Fruit fly (Drosophila melanogaster) whole organism, embryonic: ENCODE results near the gene Rpp14a.

ENCODE experiments used
- ATbp ChIP-seq: fragments of 200-800 bp; sonication (Bioruptor generic); optimal IDR thresholded peaks from 2 replicates; lab custom pipeline; 2017; ENCODE audit warnings: missing biosample characterization, mild to moderate bottlenecking, missing genetic modification characterization, missing genetic modification reagents
- BtbVII ChIP-seq: fragments of 200-800 bp; sonication (Bioruptor generic); optimal IDR thresholded peaks from 3 replicates; lab custom pipeline; 2017; ENCODE audit warnings: missing biosample characterization, mild to moderate bottlenecking, missing genetic modification characterization
- CG11695 ChIP-seq: fragments of 200-800 bp; sonication (Bioruptor generic); IDR thresholded peaks from 3 replicates; pipeline ENCODE4 v1.3.6; 2022; ENCODE audit warnings: missing biosample characterization, missing genetic modification characterization
- CG12071 ChIP-seq: fragments of 200-800 bp; sonication (Bioruptor generic); optimal IDR thresholded peaks from 3 replicates; lab custom pipeline; 2018; ENCODE audit warnings: missing biosample characterization, mild to moderate bottlenecking, missing genetic modification characterization
- CG13287 ChIP-seq: fragments of 200-800 bp; sonication (Bioruptor generic); IDR thresholded peaks from 2 replicates; pipeline ENCODE4 v1.3.6; 2022; ENCODE audit warnings: missing biosample characterization, missing genetic modification characterization; ENCODE audit not compliant: partially characterized antibody
- CG15514 ChIP-seq: fragments of 200-800 bp; sonication (Bioruptor generic); optimal IDR thresholded peaks from 3 replicates; lab custom pipeline; 2017; ENCODE audit warnings: missing biosample characterization, missing genetic modification characterization, mild to moderate bottlenecking, moderate library complexity, missing genetic modification reagents
- CG16779 ChIP-seq: fragments of 200-800 bp; sonication (Bioruptor generic); IDR thresholded peaks from 2 replicates; pipeline ENCODE4 v1.3.6; 2022; ENCODE audit warnings: missing biosample characterization, missing genetic modification characterization
- CG17612 ChIP-seq: fragments of 200-800 bp; sonication (Bioruptor generic); IDR thresholded peaks from 2 replicates; pipeline ENCODE4 v1.3.6; 2022; ENCODE audit warnings: missing biosample characterization, missing genetic modification characterization
- CG18619 ChIP-seq: fragments of 200-800 bp; sonication (Bioruptor generic); optimal IDR thresholded peaks from 3 replicates; lab custom pipeline; 2017; ENCODE audit warnings: missing biosample characterization, mild to moderate bottlenecking, missing genetic modification characterization
- CG32532 ChIP-seq: fragments of 200-800 bp; sonication (Bioruptor generic); IDR thresholded peaks from 2 replicates; pipeline ENCODE4 v1.3.6; 2022; ENCODE audit warnings: missing biosample characterization, missing genetic modification characterization
- CG4328 ChIP-seq: fragments of 200-800 bp; sonication (Bioruptor generic); optimal IDR thresholded peaks from 3 replicates; lab custom pipeline; 2017; ENCODE audit warnings: missing biosample characterization, missing genetic modification reagents, missing genetic modification characterization
- CG6654 ChIP-seq: fragments of 200-800 bp; sonication (Bioruptor generic); optimal IDR thresholded peaks from 2 replicates; lab custom pipeline; 2017; ENCODE audit warnings: missing biosample characterization, mild to moderate bottlenecking, missing genetic modification characterization
- CG6689 ChIP-seq: fragments of 200-800 bp; sonication (Bioruptor generic); IDR thresholded peaks from 2 replicates; pipeline ENCODE4 v1.3.6; 2022; ENCODE audit warnings: missing biosample characterization, missing genetic modification characterization
- CG6854 ChIP-seq: fragments of 200-800 bp; sonication (Bioruptor generic); optimal IDR thresholded peaks from 3 replicates; lab custom pipeline; 2017; ENCODE audit warnings: missing biosample characterization, mild to moderate bottlenecking, missing genetic modification characterization
- CG7786 ChIP-seq: fragments of 200-800 bp; sonication (Bioruptor generic); optimal IDR thresholded peaks from 2 replicates; lab custom pipeline; 2016; ENCODE audit warnings: missing biosample characterization, missing genetic modification characterization
- CG8281 ChIP-seq: fragments of 200-800 bp; sonication (Bioruptor generic); optimal IDR thresholded peaks from 2 replicates; lab custom pipeline; 2018; ENCODE audit warnings: missing biosample characterization, mild to moderate bottlenecking, missing genetic modification characterization, moderate library complexity
- CG8388 ChIP-seq: fragments of 200-800 bp; sonication (Bioruptor generic); optimal IDR thresholded peaks from 2 replicates; lab custom pipeline; 2019; ENCODE audit warnings: missing biosample characterization, mild to moderate bottlenecking, missing genetic modification characterization, moderate library complexity
- Camta ChIP-seq: fragments of 200-800 bp; sonication (Bioruptor generic); optimal IDR thresholded peaks from 2 replicates; lab custom pipeline; 2016; ENCODE audit warnings: missing biosample characterization, missing genetic modification characterization
- D19A ChIP-seq: fragments of 200-800 bp; optimal IDR thresholded peaks from 3 replicates; lab custom pipeline; 2019; ENCODE audit warnings: missing biosample characterization, mild to moderate bottlenecking, missing genetic modification characterization, moderate library complexity
- Deaf1 ChIP-seq: fragments of 200-800 bp; optimal IDR thresholded peaks from 3 replicates; lab custom pipeline; 2019; ENCODE audit warnings: missing biosample characterization, mild to moderate bottlenecking, missing genetic modification characterization, moderate library complexity
- Dip2 ChIP-seq: fragments of 200-800 bp; sonication (Bioruptor generic); IDR thresholded peaks from 2 replicates; pipeline ENCODE4 v1.3.6; 2022; ENCODE audit warnings: missing biosample characterization, missing genetic modification characterization
- Dip3 ChIP-seq: fragments of 200-800 bp; sonication (Bioruptor generic); optimal IDR thresholded peaks from 3 replicates; lab custom pipeline; 2016; ENCODE audit warnings: missing biosample characterization, missing genetic modification characterization
- Dp ChIP-seq: fragments of 200-800 bp; sonication (Bioruptor generic); optimal IDR thresholded peaks from 2 replicates; lab custom pipeline; 2018; ENCODE audit warnings: missing biosample characterization, mild to moderate bottlenecking, missing genetic modification characterization, moderate library complexity
- Elba2 ChIP-seq: fragments of 200-800 bp; sonication (Bioruptor generic); optimal IDR thresholded peaks from 3 replicates; lab custom pipeline; 2016; ENCODE audit warnings: missing biosample characterization, missing genetic modification characterization
- Hey ChIP-seq: fragments of 200-800 bp; sonication (Bioruptor generic); optimal IDR thresholded peaks from 3 replicates; lab custom pipeline; 2018; ENCODE audit warnings: missing biosample characterization, mild to moderate bottlenecking, missing genetic modification characterization
- HmgD ChIP-seq: fragments of 200-800 bp; sonication (Bioruptor generic); optimal IDR thresholded peaks from 3 replicates; lab custom pipeline; 2016; ENCODE audit warnings: missing biosample characterization, missing genetic modification characterization
- HmgZ ChIP-seq: fragments of 200-800 bp; sonication (Bioruptor generic); optimal IDR thresholded peaks from 2 replicates; lab custom pipeline; 2018; ENCODE audit warnings: missing biosample characterization, mild to moderate bottlenecking, missing genetic modification characterization
- Hmr ChIP-seq: fragments of 200-800 bp; sonication (Bioruptor generic); optimal IDR thresholded peaks from 3 replicates; lab custom pipeline; 2017; ENCODE audit warnings: mild to moderate bottlenecking, missing biosample characterization, missing genetic modification reagents, missing genetic modification characterization
- Hr39 ChIP-seq: fragments of >200 bp; optimal IDR thresholded peaks from 2 replicates; lab custom pipeline; 2017
- MBD-R2 ChIP-seq: fragments of 200-800 bp; sonication (Bioruptor generic); IDR thresholded peaks from 2 replicates; pipeline ENCODE4 v1.3.6; 2022; ENCODE audit warnings: missing biosample characterization, missing genetic modification characterization
- Mrtf ChIP-seq: fragments of 200-800 bp; sonication (Bioruptor generic); IDR thresholded peaks from 3 replicates; pipeline ENCODE4 v1.3.6; 2022; ENCODE audit warnings: missing biosample characterization, missing genetic modification characterization
- Nf-YB ChIP-seq: fragments of 200-800 bp; sonication (Bioruptor generic); optimal IDR thresholded peaks from 3 replicates; lab custom pipeline; 2019; ENCODE audit warnings: missing biosample characterization, mild to moderate bottlenecking, missing genetic modification characterization, moderate library complexity
- Nf-YC ChIP-seq: fragments of 200-800 bp; optimal IDR thresholded peaks from 3 replicates; lab custom pipeline; 2019; ENCODE audit warnings: missing biosample characterization, mild to moderate bottlenecking, missing genetic modification characterization, moderate library complexity
- Rfx ChIP-seq: fragments of 200-800 bp; sonication (Bioruptor generic); IDR thresholded peaks from 2 replicates; pipeline ENCODE4 v1.3.6; 2022; ENCODE audit warnings: missing biosample characterization, missing genetic modification characterization
- Xbp1 ChIP-seq: fragments of 200-800 bp; sonication (Bioruptor generic); optimal IDR thresholded peaks from 3 replicates; lab custom pipeline; 2016; ENCODE audit warnings: missing biosample characterization, mild to moderate bottlenecking, missing genetic modification characterization
- ab ChIP-seq: fragments of 200-800 bp; sonication (Bioruptor generic); optimal IDR thresholded peaks from 2 replicates; lab custom pipeline; 2016; ENCODE audit warnings: missing biosample characterization, missing genetic modification characterization
- ase ChIP-seq: fragments of 200-800 bp; sonication (Bioruptor generic); IDR thresholded peaks from 3 replicates; pipeline ENCODE4 v1.3.6; 2022; ENCODE audit warnings: missing biosample characterization, missing genetic modification characterization
- cas ChIP-seq: fragments of 200-800 bp; sonication (Bioruptor generic); IDR thresholded peaks from 2 replicates; pipeline ENCODE4 v1.3.6; 2022; ENCODE audit warnings: missing biosample characterization, missing genetic modification characterization
- chn ChIP-seq: fragments of 200-800 bp; sonication (Bioruptor generic); optimal IDR thresholded peaks from 2 replicates; lab custom pipeline; 2016; ENCODE audit warnings: missing biosample characterization, missing genetic modification characterization
- cwo ChIP-seq: fragments of 200-800 bp; sonication (Bioruptor generic); optimal IDR thresholded peaks from 3 replicates; lab custom pipeline; 2017; ENCODE audit warnings: missing biosample characterization, missing genetic modification characterization, mild to moderate bottlenecking, moderate library complexity, missing genetic modification reagents
- fru ChIP-seq: fragments of >200 bp; optimal IDR thresholded peaks from 2 replicates; lab custom pipeline; 2017
- fu2 ChIP-seq: fragments of 200-800 bp; sonication (Bioruptor generic); optimal IDR thresholded peaks from 2 replicates; lab custom pipeline; 2016; ENCODE audit warnings: missing biosample characterization, missing genetic modification characterization
- grau ChIP-seq: fragments of 200-800 bp; optimal IDR thresholded peaks from 3 replicates; lab custom pipeline; 2019; ENCODE audit warnings: missing biosample characterization, mild to moderate bottlenecking, missing genetic modification characterization, moderate library complexity
- grn ChIP-seq: fragments of 200-800 bp; sonication (Bioruptor generic); optimal IDR thresholded peaks from 3 replicates; lab custom pipeline; 2017; ENCODE audit warnings: missing biosample characterization, missing genetic modification characterization
- gt ChIP-seq: fragments of 200-800 bp; sonication (Bioruptor generic); IDR thresholded peaks from 2 replicates; pipeline ENCODE4 v1.3.6; 2022; ENCODE audit warnings: missing biosample characterization, missing genetic modification characterization
- jumu ChIP-seq: fragments of 200-800 bp; sonication (Bioruptor generic); optimal IDR thresholded peaks from 3 replicates; lab custom pipeline; 2016; ENCODE audit warnings: missing biosample characterization, missing genetic modification characterization
- lab ChIP-seq: fragments of 200-800 bp; sonication (Bioruptor generic); optimal IDR thresholded peaks from 3 replicates; lab custom pipeline; 2017; ENCODE audit warnings: missing biosample characterization, missing genetic modification characterization, mild to moderate bottlenecking, moderate library complexity, missing genetic modification reagents
- pum ChIP-seq: fragments of 200-800 bp; sonication (Bioruptor generic); optimal IDR thresholded peaks from 2 replicates; lab custom pipeline; 2016; ENCODE audit warnings: missing biosample characterization, missing genetic modification characterization
- sd ChIP-seq: fragments of 200-800 bp; sonication (Bioruptor generic); optimal IDR thresholded peaks from 3 replicates; lab custom pipeline; 2018; ENCODE audit warnings: missing biosample characterization, mild to moderate bottlenecking, missing genetic modification characterization, moderate library complexity
- sug ChIP-seq: fragments of 200-800 bp; optimal IDR thresholded peaks from 2 replicates; lab custom pipeline; 2019; ENCODE audit warnings: missing biosample characterization, mild to moderate bottlenecking, missing genetic modification characterization, moderate library complexity

Rpp14a gene

dm6 chr3R:30102806-30103619 lies 46.4 kb downstream of the Rpp14a start (continued):
- TF ChIP-seq HmgZ (tag; lab: Kevin White, UChicago) (peak; percentile 30), Nf-YB (GFP tag; lab: Kevin White, UChicago) (peak; percentile 0), BtbVII (peak; percentile 34), ase (GFP tag; lab: Robert Waterston, UW) (no peak), CG11695 (GFP tag; lab: Robert Waterston, UW) (no peak), ab (GFP tag; lab: Kevin White, UChicago) (no peak), Nf-YC (tag; lab: Kevin White, UChicago) (peak; percentile 22), Hmr (GFP tag; lab: Kevin White, UChicago) (peak; percentile 9), fru (lab: Kevin White, UChicago) (no peak), Rfx (GFP tag; lab: Robert Waterston, UW) (peak; percentile 10; the same call in 1 of the 2 replicates), CG4328 (GFP tag; lab: Kevin White, UChicago) (peak; percentile 27), sug (tag; lab: Kevin White, UChicago) (peak; percentile 100), Dip3 (GFP tag; lab: Kevin White, UChicago) (no peak), CG13287 (GFP tag; lab: Robert Waterston, UW) (0 out of 2 replicates have a peak, but pooled peaks have one; percentile 11), sd (peak; percentile 100), HmgD (GFP tag; lab: Kevin White, UChicago) (no peak), CG6654 (GFP tag; lab: Kevin White, UChicago) (no peak), CG12071 (GFP tag; lab: Kevin White, UChicago) (no peak), Dip2 (no peak), CG16779 (0 out of 2 replicates have a peak, but pooled peaks have one; percentile 43), CG7786 (GFP tag; lab: Kevin White, UChicago) (no peak), pum (GFP tag; lab: Kevin White, UChicago) (no peak), CG18619 (no peak), gt (GFP tag; lab: Robert Waterston, UW) (no peak), CG8388 (no peak), CG6689 (GFP tag; lab: Robert Waterston, UW) (no peak), chn (GFP tag; lab: Kevin White, UChicago) (no peak), lab (GFP tag; lab: Kevin White, UChicago) (peak; percentile 76), CG8281 (no peak), MBD-R2 (GFP tag; lab: Robert Waterston, UW) (no peak), CG32532 (GFP tag; lab: Robert Waterston, UW) (peak; percentile 29; the same call in 1 of the 2 replicates), jumu (GFP tag; lab: Kevin White, UChicago) (no peak), Deaf1 (peak; percentile 74), Elba2 (no peak), CG6854 (GFP tag; lab: Kevin White, UChicago) (peak; percentile 35), Dp (GFP tag; lab: Kevin White, UChicago) (no peak), CG15514 (GFP tag; lab: Kevin White, UChicago) (peak; percentile 33), cas (GFP tag; lab: Robert Waterston, UW) (no peak), Mrtf (GFP tag; lab: Robert Waterston, UW) (no peak), Hr39 (lab: Kevin White, UChicago) (peak; percentile 55), Hey (tag; lab: Kevin White, UChicago) (peak; percentile 66), CG17612 (GFP tag; lab: Robert Waterston, UW) (no peak), fu2 (GFP tag; lab: Kevin White, UChicago) (no peak), Camta (GFP tag; lab: Kevin White, UChicago) (no peak), ATbp (GFP tag; lab: Kevin White, UChicago) (peak; percentile 6), cwo (peak; percentile 99), grn (peak; percentile 97), grau (tag; lab: Kevin White, UChicago) (peak; percentile 4), Xbp1 (GFP tag; lab: Kevin White, UChicago) (no peak), D19A (tag; lab: Kevin White, UChicago) (no peak)
